Worm (Caenorhabditis elegans) whole organism, L2 larva: ENCODE results near the gene C04F5.8.

Experiments used
- F13H6.1 ChIP-seq: sonication (generic microtip); optimal IDR thresholded peaks from 2 replicates; lab custom pipeline; 2016; ENCODE audit warnings: missing genetic modification characterization, missing compliant biosample characterization
- lin-39 ChIP-seq: fragments of 150-350 bp; optimal IDR thresholded peaks from 2 replicates; lab custom pipeline; 2014; ENCODE audit warnings: missing biosample characterization, missing genetic modification reagents, missing genetic modification characterization
- mab-5 ChIP-seq: fragments of 150-350 bp; optimal IDR thresholded peaks from 2 replicates; lab custom pipeline; 2014; ENCODE audit warnings: missing biosample characterization, missing genetic modification characterization
- nhr-12 ChIP-seq: fragments of 150-350 bp; optimal IDR thresholded peaks from 2 replicates; lab custom pipeline; 2014; ENCODE audit warnings: missing biosample characterization, missing genetic modification characterization
- nhr-6 ChIP-seq: fragments of 150-350 bp; optimal IDR thresholded peaks from 2 replicates; lab custom pipeline; 2014; ENCODE audit warnings: missing biosample characterization, missing genetic modification characterization
- skn-1 ChIP-seq: sonication (generic microtip); optimal IDR thresholded peaks from 2 replicates; lab custom pipeline; 2017; ENCODE audit warnings: missing biosample characterization, missing genetic modification characterization

ce11 chrV:5107816-5108215 is 5.7 kb downstream of the C04F5.8 start, which contains the start of gene srab-3:
- TF ChIP-seq F13H6.1 (tag; lab: Kevin White, UChicago) (no peak), skn-1 (tag; lab: Kevin White, UChicago) (no peak), mab-5 (no peak), lin-39 (no peak), nhr-12 (no peak), nhr-6 (tag; lab: Kevin White, UChicago) (no peak)
